Worm (Caenorhabditis elegans) whole organism, young adult: Measurements from ENCODE around the gene K10C2.8.

Experiments
- Y79H2A.3 ChIP-seq: fragments of 200-800 bp; sonication (Bioruptor generic); conservative IDR thresholded peaks from 2 replicates; pipeline ENCODE4 v1.3.6; 2022; ENCODE audit warnings: missing genetic modification reagents, missing genetic modification characterization, missing compliant biosample characterization
- dpl-1 ChIP-seq: fragments of 150-350 bp; optimal IDR thresholded peaks from 2 replicates; lab custom pipeline; 2014; ENCODE audit warnings: missing biosample characterization, missing genetic modification reagents, missing genetic modification characterization
- lsy-27 ChIP-seq: sonication (generic microtip); optimal IDR thresholded peaks from 2 replicates; lab custom pipeline; 2017; ENCODE audit warnings: missing genetic modification characterization, mild to moderate bottlenecking, missing compliant biosample characterization, antibody characterized with exemption, missing genotype, borderline replicate concordance; ENCODE audit not compliant: insufficient read depth
- mes-4 ChIP-seq: sonication (generic microtip); optimal IDR thresholded peaks from 2 replicates; lab custom pipeline; 2016; ENCODE audit warnings: missing genotype, missing genetic modification characterization, missing compliant biosample characterization
- unc-62 ChIP-seq: fragments of 150-350 bp; optimal IDR thresholded peaks from 2 replicates; lab custom pipeline; 2014; ENCODE audit warnings: missing biosample characterization, missing genetic modification reagents, missing genetic modification characterization

- TF ChIP-seq mes-4 (tag; lab: Kevin White, UChicago) (no peak), Y79H2A.3 (GFP tag; lab: Robert Waterston, UW) (no peak), unc-62 (GFP tag; lab: Kevin White, UChicago) (no peak), dpl-1 (GFP tag; lab: Kevin White, UChicago) (no peak), lsy-27 (no peak)
Measured at ce11 chrX:6467462-6467861, 30.0 kb upstream of the K10C2.8 start, which contains the start of gene C15B12.3.
